Worm (Caenorhabditis elegans) whole organism, late embryonic: ENCODE results near the gene K01D12.8.

ENCODE experiments used
- C08G9.2 ChIP-seq: sonication (generic microtip); optimal IDR thresholded peaks from 2 replicates; lab custom pipeline; 2016; ENCODE audit warnings: mild to moderate bottlenecking, missing genetic modification characterization, moderate library complexity, missing compliant biosample characterization
- C38D4.7 ChIP-seq: fragments of 200-800 bp; sonication (Bioruptor generic); optimal IDR thresholded peaks from 2 replicates; lab custom pipeline; 2018; ENCODE audit warnings: mild to moderate bottlenecking, missing genetic modification characterization, moderate library complexity, missing compliant biosample characterization
- F13H6.1 ChIP-seq: sonication (generic microtip); optimal IDR thresholded peaks from 2 replicates; lab custom pipeline; 2016; ENCODE audit warnings: missing genetic modification characterization, missing compliant biosample characterization
- K02D7.2 ChIP-seq: sonication (generic microtip); optimal IDR thresholded peaks from 2 replicates; lab custom pipeline; 2017; ENCODE audit warnings: mild to moderate bottlenecking, missing genetic modification characterization, missing compliant biosample characterization
- K09A11.1 ChIP-seq: sonication (generic microtip); optimal IDR thresholded peaks from 2 replicates; lab custom pipeline; 2017; ENCODE audit warnings: antibody characterized with exemption, mild to moderate bottlenecking, missing genetic modification characterization, missing compliant biosample characterization; ENCODE audit not compliant: insufficient read depth
- T23F11.4 ChIP-seq: fragments of 200-800 bp; sonication (Bioruptor generic); optimal IDR thresholded peaks from 2 replicates; lab custom pipeline; 2018; ENCODE audit warnings: mild to moderate bottlenecking, missing genetic modification characterization, missing compliant biosample characterization
- ceh-14 ChIP-seq: sonication (generic microtip); optimal IDR thresholded peaks from 2 replicates; lab custom pipeline; 2016; ENCODE audit warnings: missing genotype, missing genetic modification characterization, missing compliant biosample characterization
- ceh-18 ChIP-seq: sonication (generic microtip); optimal IDR thresholded peaks from 2 replicates; lab custom pipeline; 2016; ENCODE audit warnings: missing genetic modification characterization, missing compliant biosample characterization
- ceh-19 ChIP-seq: fragments of 200-800 bp; sonication (Bioruptor generic); optimal IDR thresholded peaks from 2 replicates; lab custom pipeline; 2018; ENCODE audit warnings: mild to moderate bottlenecking, missing genetic modification characterization, missing compliant biosample characterization
- ceh-2 ChIP-seq: sonication (generic microtip); optimal IDR thresholded peaks from 2 replicates; lab custom pipeline; 2016; ENCODE audit warnings: missing genotype, missing genetic modification characterization, missing compliant biosample characterization
- ceh-22 ChIP-seq: sonication (generic microtip); optimal IDR thresholded peaks from 2 replicates; lab custom pipeline; 2017; ENCODE audit warnings: missing biosample characterization, missing genetic modification characterization
- ceh-34 ChIP-seq: sonication (generic microtip); optimal IDR thresholded peaks from 2 replicates; lab custom pipeline; 2016; ENCODE audit warnings: mild to moderate bottlenecking, missing genetic modification characterization, missing compliant biosample characterization
- ceh-45 ChIP-seq: fragments of 200-800 bp; sonication (Bioruptor generic); IDR thresholded peaks from 2 replicates; pipeline ENCODE4 v1.3.6; 2022; ENCODE audit warnings: missing genetic modification reagents, missing genetic modification characterization, missing compliant biosample characterization
- ceh-6 ChIP-seq: fragments of 200-800 bp; sonication (Bioruptor generic); optimal IDR thresholded peaks from 2 replicates; lab custom pipeline; 2018; ENCODE audit warnings: mild to moderate bottlenecking, missing genetic modification characterization, missing compliant biosample characterization
- dmd-4 ChIP-seq: sonication (generic microtip); optimal IDR thresholded peaks from 2 replicates; lab custom pipeline; 2016; ENCODE audit warnings: borderline replicate concordance, missing genetic modification characterization, missing compliant biosample characterization
- dve-1 ChIP-seq: sonication (generic microtip); optimal IDR thresholded peaks from 2 replicates; lab custom pipeline; 2017; ENCODE audit warnings: antibody characterized with exemption, mild to moderate bottlenecking, missing genetic modification characterization, missing compliant biosample characterization
- elt-4 ChIP-seq: sonication (generic microtip); optimal IDR thresholded peaks from 2 replicates; lab custom pipeline; 2016; ENCODE audit warnings: missing genetic modification characterization, missing compliant biosample characterization
- ets-4 ChIP-seq: sonication (generic microtip); optimal IDR thresholded peaks from 2 replicates; lab custom pipeline; 2016; ENCODE audit warnings: missing genetic modification characterization, missing compliant biosample characterization
- fax-1 ChIP-seq: sonication (generic microtip); optimal IDR thresholded peaks from 2 replicates; lab custom pipeline; 2016; ENCODE audit warnings: missing genotype, missing genetic modification characterization, missing compliant biosample characterization
- hlh-30 ChIP-seq: sonication (generic microtip); optimal IDR thresholded peaks from 2 replicates; lab custom pipeline; 2017; ENCODE audit warnings: antibody characterized with exemption, missing genetic modification characterization, missing compliant biosample characterization; ENCODE audit not compliant: insufficient read depth
- hlh-6 ChIP-seq: sonication (generic microtip); optimal IDR thresholded peaks from 2 replicates; lab custom pipeline; 2016; ENCODE audit warnings: missing genotype, missing genetic modification characterization, missing compliant biosample characterization
- hlh-8 ChIP-seq: sonication (generic microtip); optimal IDR thresholded peaks from 2 replicates; lab custom pipeline; 2016; ENCODE audit warnings: missing genotype, missing genetic modification characterization, missing compliant biosample characterization
- lim-6 ChIP-seq: sonication (generic microtip); optimal IDR thresholded peaks from 2 replicates; lab custom pipeline; 2016; ENCODE audit warnings: missing genetic modification characterization, missing compliant biosample characterization
- madf-2 ChIP-seq: sonication (generic microtip); optimal IDR thresholded peaks from 2 replicates; lab custom pipeline; 2017; ENCODE audit warnings: missing genetic modification characterization, missing compliant biosample characterization
- nfya-1 ChIP-seq: sonication (generic microtip); optimal IDR thresholded peaks from 2 replicates; lab custom pipeline; 2017; ENCODE audit warnings: missing genetic modification characterization, mild to moderate bottlenecking, missing compliant biosample characterization, antibody characterized with exemption, moderate library complexity
- nhr-232 ChIP-seq: sonication (generic microtip); optimal IDR thresholded peaks from 2 replicates; lab custom pipeline; 2016; ENCODE audit warnings: missing genetic modification characterization, missing compliant biosample characterization
- odd-2 ChIP-seq: sonication (generic microtip); optimal IDR thresholded peaks from 2 replicates; lab custom pipeline; 2017; ENCODE audit warnings: antibody characterized with exemption, mild to moderate bottlenecking, missing genetic modification characterization, missing compliant biosample characterization
- pat-9 ChIP-seq: fragments of 200-800 bp; sonication (Bioruptor generic); optimal IDR thresholded peaks from 2 replicates; lab custom pipeline; 2018; ENCODE audit warnings: mild to moderate bottlenecking, missing genetic modification characterization, moderate library complexity, missing compliant biosample characterization
- pqm-1 ChIP-seq: sonication (generic microtip); optimal IDR thresholded peaks from 2 replicates; lab custom pipeline; 2016; ENCODE audit warnings: missing genetic modification characterization, missing compliant biosample characterization
- sox-2 ChIP-seq: fragments of 200-800 bp; sonication (Bioruptor generic); IDR thresholded peaks from 2 replicates; pipeline ENCODE4 v1.3.6; 2022; ENCODE audit warnings: missing genetic modification reagents, missing genetic modification characterization, missing compliant biosample characterization
- syd-9 ChIP-seq: sonication (generic microtip); optimal IDR thresholded peaks from 2 replicates; lab custom pipeline; 2016; ENCODE audit warnings: mild to moderate bottlenecking, missing genetic modification characterization, moderate library complexity, missing compliant biosample characterization
- tbx-7 ChIP-seq: sonication (generic microtip); optimal IDR thresholded peaks from 2 replicates; lab custom pipeline; 2016; ENCODE audit warnings: missing genotype, missing genetic modification characterization, missing compliant biosample characterization
- unc-3 ChIP-seq, 2 experiments: fragments of 200-800 bp in 1 of 2; sonication (Bioruptor generic) in 1 of 2; sonication (generic microtip) in 1 of 2; conservative IDR thresholded peaks in 1 of 2; optimal IDR thresholded peaks in 1 of 2; 2 replicates each; pipeline versions ENCODE4 v1.3.6 to Lab custom; 2016 to 2022; ENCODE audit warnings: missing compliant biosample characterization in 2 of 2, missing genetic modification characterization in 2 of 2, missing genetic modification reagents in 1 of 2
- unc-42 ChIP-seq: sonication (generic microtip); optimal IDR thresholded peaks from 2 replicates; lab custom pipeline; 2016; ENCODE audit warnings: missing genotype, missing genetic modification characterization, missing compliant biosample characterization
- unc-86 ChIP-seq: sonication (generic microtip); optimal IDR thresholded peaks from 2 replicates; lab custom pipeline; 2016; ENCODE audit warnings: missing genetic modification characterization, missing compliant biosample characterization
- zip-5 ChIP-seq: sonication (generic microtip); optimal IDR thresholded peaks from 2 replicates; lab custom pipeline; 2016; ENCODE audit warnings: missing genetic modification characterization, missing compliant biosample characterization
- ztf-16 ChIP-seq: sonication (generic microtip); optimal IDR thresholded peaks from 2 replicates; lab custom pipeline; 2017; ENCODE audit warnings: missing genetic modification characterization, missing compliant biosample characterization

K01D12.8 gene

ce11 chrV:12433105-12433504 lies 30.6 kb downstream of the K01D12.8 start:
- TF ChIP-seq C38D4.7 (no peak), hlh-8 (no peak), unc-3 (GFP tag; conservative IDR thresholded peaks at IDR 0.05; lab: Robert Waterston, UW) (no peak), unc-3 (tag; optimal IDR thresholded peaks at IDR 0.05; lab: Kevin White, UChicago) (no peak), madf-2 (tag; lab: Kevin White, UChicago) (no peak), C08G9.2 (tag; lab: Kevin White, UChicago) (no peak), T23F11.4 (GFP tag; lab: Kevin White, UChicago) (no peak), fax-1 (tag; lab: Kevin White, UChicago) (no peak), sox-2 (no peak), pat-9 (tag; lab: Kevin White, UChicago) (no peak), unc-42 (no peak)

ce11 chrV:12433717-12434116 lies 31.3 kb downstream of the K01D12.8 start, which contains the start of gene srh-25:
srh-25 (minus strand) TSS chrV:12433817.
- TF ChIP-seq ceh-19 (GFP tag; lab: Kevin White, UChicago) (no peak), ztf-16 (tag; lab: Kevin White, UChicago) (no peak), unc-86 (tag; lab: Kevin White, UChicago) (no peak), lim-6 (tag; lab: Kevin White, UChicago) (no peak), fax-1 (tag; lab: Kevin White, UChicago) (no peak), ceh-22 (tag; lab: Kevin White, UChicago) (no peak), nhr-232 (tag; lab: Kevin White, UChicago) (no peak)

ce11 chrV:12441420-12441819 lies 39.0 kb downstream of the K01D12.8 start, which contains the start of gene pals-37:
pals-37 (minus strand) TSS chrV:12441520.
- no peak for TF ChIP-seq F13H6.1 (tag; lab: Kevin White, UChicago)
- no peak for TF ChIP-seq odd-2 (tag; lab: Kevin White, UChicago)
- no peak for TF ChIP-seq hlh-6 (tag; lab: Kevin White, UChicago)
- TF ChIP-seq syd-9 (tag; lab: Kevin White, UChicago) = no peak
- TF ChIP-seq, all 69 proteins: peak for 0

ce11 chrV:12443754-12444153 lies 41.3 kb downstream of the K01D12.8 start, which contains the start of gene pals-39:
pals-39 (minus strand) TSS chrV:12443854.
- TF ChIP-seq ceh-2 (tag; lab: Kevin White, UChicago) (no peak), hlh-30 (tag; lab: Kevin White, UChicago) (no peak), K02D7.2 (tag; lab: Kevin White, UChicago) (no peak), zip-5 (tag; lab: Kevin White, UChicago) (no peak), nhr-232 (tag; lab: Kevin White, UChicago) (no peak), nfya-1 (tag; lab: Kevin White, UChicago) (no peak), ceh-18 (tag; lab: Kevin White, UChicago) (no peak), dmd-4 (tag; lab: Kevin White, UChicago) (no peak)
- TF ChIP-seq, all 69 proteins: peak for 0

- TF ChIP-seq ceh-45 (GFP tag; lab: Robert Waterston, UW) = no peak
- TF ChIP-seq, all 69 proteins: peak for 0
Measured at ce11 chrV:12446895-12447294, 44.4 kb downstream of the K01D12.8 start, which contains the start of the genes pals-38 and C54D10.9. pals-38 (minus strand) TSS chrV:12446995. C54D10.9 (plus strand) TSS chrV:12447153.

- no peak for TF ChIP-seq odd-2 (tag; lab: Kevin White, UChicago)
- no peak for TF ChIP-seq ceh-14
- TF ChIP-seq ceh-34 (tag; lab: Kevin White, UChicago) = no peak
- TF ChIP-seq hlh-30 (tag; lab: Kevin White, UChicago) = no peak
- no peak for TF ChIP-seq ceh-18 (tag; lab: Kevin White, UChicago)
- no peak for TF ChIP-seq tbx-7 (tag; lab: Kevin White, UChicago)
- no peak for TF ChIP-seq zip-5 (tag; lab: Kevin White, UChicago)
- TF ChIP-seq dve-1 (tag; lab: Kevin White, UChicago) = no peak
- no peak for TF ChIP-seq pqm-1 (tag; lab: Kevin White, UChicago)
- TF ChIP-seq ceh-19 (GFP tag; lab: Kevin White, UChicago) = no peak
- TF ChIP-seq K09A11.1 = no peak
- TF ChIP-seq nhr-232 (tag; lab: Kevin White, UChicago) = no peak
- TF ChIP-seq unc-42 = no peak
- TF ChIP-seq ceh-6 (GFP tag; lab: Kevin White, UChicago) = no peak
- no peak for TF ChIP-seq ets-4 (tag; lab: Kevin White, UChicago)
- no peak for TF ChIP-seq ceh-2 (tag; lab: Kevin White, UChicago)
- no peak for TF ChIP-seq unc-86 (tag; lab: Kevin White, UChicago)
- TF ChIP-seq elt-4 (tag; lab: Kevin White, UChicago) = no peak
- TF ChIP-seq, all 69 proteins: peak for 0
Measured at ce11 chrV:12449902-12450301, 47.4 kb downstream of the K01D12.8 start, which contains the start of gene C54D10.10. C54D10.10 (minus strand) TSS chrV:12450002.
